Fruit fly (Drosophila melanogaster) S2 (cell line): ENCODE data around the gene CG43165.

ENCODE experiments used
- CG8478 ChIP-seq: fragments of >200 bp; optimal IDR thresholded peaks from 2 replicates; lab custom pipeline; 2018
- CTCF ChIP-seq, 2 experiments: fragments of >200 bp; optimal IDR thresholded peaks; 2 replicates each; lab custom pipeline; 2018

- TF ChIP-seq CG8478 (lab: Kevin White, UChicago) (no peak), CTCF (optimal IDR thresholded peaks at IDR 0.05; lab: Kevin White, UChicago) (no peak)
Measured at dm6 chr2L:3669034-3669433, 25.8 kb downstream of the CG43165 start, which contains the start of gene Sfp24Bd.
